Worm (Caenorhabditis elegans): ENCODE results near the gene pkhm-2.

pkhm-2 gene

DNA sequence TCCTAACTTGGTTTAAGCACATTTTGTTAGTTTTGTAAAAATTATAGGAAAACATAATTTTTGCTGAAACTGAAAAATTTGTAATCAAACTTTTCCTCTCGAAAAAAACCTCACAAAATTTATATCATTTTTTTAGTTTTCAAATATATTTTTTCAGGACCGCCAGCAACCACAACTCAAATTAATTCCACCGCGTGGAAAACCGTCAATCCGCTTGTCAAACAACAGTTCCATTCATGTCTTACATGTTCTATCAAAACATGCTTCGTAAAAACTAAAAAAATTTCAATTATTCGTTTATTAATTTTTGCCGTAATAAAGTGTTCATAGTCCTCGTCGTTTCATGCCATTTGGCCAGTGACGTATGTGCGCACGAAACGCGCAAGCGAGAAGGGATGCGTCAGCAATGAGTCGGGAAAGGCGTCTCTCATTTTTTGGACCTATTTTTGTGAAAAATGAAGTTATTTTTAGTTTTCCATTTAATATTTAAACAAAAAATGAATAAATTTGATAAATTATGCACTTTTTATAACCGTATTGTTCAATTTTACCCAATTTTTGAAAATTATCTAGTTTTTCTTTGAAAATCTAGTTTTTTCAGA lies 7.9 kb downstream of the pkhm-2 start, which contains the start of gene ucr-2.2 (continued):
- TF ChIP-seq cey-2 (tag; optimal IDR thresholded peaks at IDR 0.05; ENCODE audit: borderline replicate concordance, insufficient read depth) (no peak), nhr-11 (tag; optimal IDR thresholded peaks at IDR 0.05) (peak; percentile 56), daf-12 (tag; optimal IDR thresholded peaks at IDR 0.05) (no peak), attf-4 (tag; optimal IDR thresholded peaks at IDR 0.05) (no peak), dmd-9 (GFP tag; IDR thresholded peaks at IDR 0.05) (no peak), spr-3 (GFP tag; optimal IDR thresholded peaks at IDR 0.05) (peak; percentile 2), zfp-3 (GFP tag; conservative IDR thresholded peaks at IDR 0.05) (no peak; the same call in 1 of the 2 replicates), vab-7 (GFP tag; IDR thresholded peaks at IDR 0.05) (no peak), F26F4.8 (GFP tag; conservative IDR thresholded peaks at IDR 0.05) (no peak), Y48G9A.11 (GFP tag; IDR thresholded peaks at IDR 0.05) (no peak), lin-15B (tag; optimal IDR thresholded peaks at IDR 0.05) (no peak), hlh-30 (tag; optimal IDR thresholded peaks at IDR 0.05; ENCODE audit: insufficient read depth) (peak; percentile 68), mes-2 (tag; optimal IDR thresholded peaks at IDR 0.05; ENCODE audit: poor library complexity, severe bottlenecking) (peak; percentile 91), dmd-6 (GFP tag; IDR thresholded peaks at IDR 0.05) (peak; percentile 77), unc-130 (GFP tag; optimal IDR thresholded peaks at IDR 0.05) (no peak), zfp-2 (tag; optimal IDR thresholded peaks at IDR 0.05) (peak; percentile 12), mep-1 (tag; optimal IDR thresholded peaks at IDR 0.05) (peak; percentile 95), nhr-76 (tag; optimal IDR thresholded peaks at IDR 0.05) (no peak), lim-7 (GFP tag; IDR thresholded peaks at IDR 0.05) (no peak), T20F7.1 (GFP tag; optimal IDR thresholded peaks at IDR 0.05) (no peak), snpc-1.2 (GFP tag; IDR thresholded peaks at IDR 0.05) (no peak), ZK546.5 (tag; optimal IDR thresholded peaks at IDR 0.05) (no peak), lin-1 (GFP tag; IDR thresholded peaks at IDR 0.05) (0 out of 2 replicates have a peak, but pooled peaks have one; percentile 49), zip-2 (tag; optimal IDR thresholded peaks at IDR 0.05) (peak; percentile 68), ceh-20 (GFP tag; IDR thresholded peaks at IDR 0.05) (peak; percentile 65), F37D6.2 (tag; optimal IDR thresholded peaks at IDR 0.05) (peak; percentile 45), zag-1 (tag; optimal IDR thresholded peaks at IDR 0.05) (no peak), snpc-4 (tag; optimal IDR thresholded peaks at IDR 0.05) (peak; percentile 54)

DNA sequence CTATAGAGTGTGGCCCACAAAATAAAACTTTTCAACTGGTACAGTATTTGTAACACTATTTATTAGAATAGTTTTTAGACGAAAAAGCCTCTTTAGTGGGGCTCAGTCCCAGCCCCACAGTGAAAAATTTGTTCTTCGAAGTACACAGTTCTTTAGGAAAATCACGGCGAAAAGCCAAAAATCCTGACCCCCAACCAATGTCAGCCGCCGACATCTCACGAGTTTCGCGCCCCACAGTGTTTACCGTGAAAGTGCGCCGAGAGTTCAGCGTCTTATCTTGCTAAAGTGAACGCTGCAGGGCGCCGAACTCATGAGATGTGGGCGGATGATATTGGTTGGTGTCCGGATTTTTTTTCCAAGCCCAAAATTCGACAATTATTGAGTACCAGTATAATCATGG lies 10.3 kb downstream of the pkhm-2 start:
- TF ChIP-seq F26F4.8 (GFP tag; conservative IDR thresholded peaks at IDR 0.05) (no peak), snpc-4 (tag; optimal IDR thresholded peaks at IDR 0.05) (peak; percentile 69), nhr-42 (GFP tag; IDR thresholded peaks at IDR 0.05) (0 out of 2 replicates have a peak, but pooled peaks have one; percentile 64), daf-16 (GFP tag; optimal IDR thresholded peaks at IDR 0.05) (no peak), daf-16 (tag; optimal IDR thresholded peaks at IDR 0.05) (peak; percentile 37), duxl-1 (tag; optimal IDR thresholded peaks at IDR 0.05; ENCODE audit: poor library complexity) (no peak), dmd-9 (GFP tag; IDR thresholded peaks at IDR 0.05) (no peak), F49E8.2 (tag; optimal IDR thresholded peaks at IDR 0.05; ENCODE audit: borderline replicate concordance) (no peak), ceh-20 (GFP tag; IDR thresholded peaks at IDR 0.05) (no peak), T26A8.4 (GFP tag; IDR thresholded peaks at IDR 0.05) (0 out of 2 replicates have a peak, but pooled peaks have one; percentile 19), dve-1 (tag; optimal IDR thresholded peaks at IDR 0.05; ENCODE audit: insufficient read depth) (peak; percentile 4)

DNA sequence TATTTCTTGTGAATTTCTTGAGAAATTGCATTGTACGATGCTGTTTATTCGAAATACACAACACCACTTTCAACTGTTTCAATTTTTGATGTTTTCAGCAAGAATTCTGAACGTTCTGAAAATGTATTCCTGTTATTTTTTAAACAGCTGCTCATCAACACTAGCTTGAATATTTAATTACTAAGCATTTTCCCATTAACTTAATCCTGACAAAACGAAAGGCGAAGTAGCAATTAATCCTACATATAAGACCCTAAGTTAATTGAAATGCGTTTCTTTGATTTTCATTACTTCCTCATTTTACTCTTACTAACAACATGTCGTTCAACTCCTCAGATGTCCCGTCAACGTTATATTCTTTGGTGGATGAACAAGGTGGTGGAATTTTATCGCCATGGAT lies 12.8 kb downstream of the pkhm-2 start, which contains the start of gene ocr-3:
Gene ocr-3 (plus strand): TSS at position 301 of the 400 bp plus-strand sequence.
- no peak for TF ChIP-seq F49E8.2 (tag; optimal IDR thresholded peaks at IDR 0.05; ENCODE audit: borderline replicate concordance)
- no peak for TF ChIP-seq dmd-6 (GFP tag; IDR thresholded peaks at IDR 0.05)
- no peak for TF ChIP-seq lsy-2 (tag; optimal IDR thresholded peaks at IDR 0.05)
- TF ChIP-seq nhr-41 (GFP tag; IDR thresholded peaks at IDR 0.05) = no peak
- TF ChIP-seq zip-2 (tag; optimal IDR thresholded peaks at IDR 0.05) = no peak
